Fruit fly (Drosophila melanogaster) whole organism, prepupa: ENCODE measurements around the gene CG31789.

ENCODE experiments used
- Blimp-1 ChIP-seq: fragments of 200-800 bp; sonication (Bioruptor generic); optimal IDR thresholded peaks from 3 replicates; lab custom pipeline; 2017; ENCODE audit warnings: missing biosample characterization, missing genetic modification characterization, mild to moderate bottlenecking, moderate library complexity, missing genetic modification reagents
- CG10669 ChIP-seq: fragments of 200-800 bp; sonication (Bioruptor generic); optimal IDR thresholded peaks from 3 replicates; lab custom pipeline; 2018; ENCODE audit warnings: missing biosample characterization, mild to moderate bottlenecking, missing genetic modification characterization, moderate library complexity
- CG11762 ChIP-seq: fragments of 200-800 bp; sonication (Bioruptor generic); optimal IDR thresholded peaks from 3 replicates; lab custom pipeline; 2016; ENCODE audit warnings: missing biosample characterization, missing genetic modification characterization; ENCODE audit not compliant: insufficient read depth
- CG15336 ChIP-seq: fragments of 200-800 bp; sonication (Bioruptor generic); IDR thresholded peaks from 2 replicates; pipeline ENCODE4 v1.3.6; 2022; ENCODE audit warnings: missing biosample characterization, missing genetic modification characterization
- CG1621 ChIP-seq: fragments of 200-800 bp; sonication (Bioruptor generic); optimal IDR thresholded peaks from 3 replicates; lab custom pipeline; 2018; ENCODE audit warnings: missing biosample characterization, mild to moderate bottlenecking, missing genetic modification characterization
- CG16779 ChIP-seq: fragments of 200-800 bp; sonication (Bioruptor generic); optimal IDR thresholded peaks from 3 replicates; lab custom pipeline; 2017; ENCODE audit warnings: missing biosample characterization, mild to moderate bottlenecking, missing genetic modification characterization
- CG3032 ChIP-seq: fragments of 200-800 bp; optimal IDR thresholded peaks from 2 replicates; lab custom pipeline; 2019; ENCODE audit warnings: missing biosample characterization, mild to moderate bottlenecking, missing genetic modification characterization, moderate library complexity
- CG31627 ChIP-seq: fragments of 200-800 bp; sonication (Bioruptor generic); optimal IDR thresholded peaks from 3 replicates; lab custom pipeline; 2016; ENCODE audit warnings: missing biosample characterization, missing genetic modification characterization
- CG32006 ChIP-seq: fragments of 200-800 bp; sonication (Bioruptor generic); optimal IDR thresholded peaks from 3 replicates; lab custom pipeline; 2017; ENCODE audit warnings: missing biosample characterization, mild to moderate bottlenecking, missing genetic modification characterization
- CG34406 ChIP-seq: fragments of 200-800 bp; sonication (Bioruptor generic); optimal IDR thresholded peaks from 3 replicates; lab custom pipeline; 2016; ENCODE audit warnings: missing biosample characterization, missing genetic modification characterization
- CG3919 ChIP-seq: fragments of 200-800 bp; sonication (Bioruptor generic); optimal IDR thresholded peaks from 3 replicates; lab custom pipeline; 2016; ENCODE audit warnings: missing biosample characterization, missing genetic modification characterization
- CG4318 ChIP-seq: fragments of 200-800 bp; sonication (Bioruptor generic); optimal IDR thresholded peaks from 3 replicates; lab custom pipeline; 2017; ENCODE audit warnings: missing biosample characterization, mild to moderate bottlenecking, missing genetic modification characterization
- CG6792 ChIP-seq: fragments of 200-800 bp; sonication (Bioruptor generic); optimal IDR thresholded peaks from 3 replicates; lab custom pipeline; 2016; ENCODE audit warnings: missing biosample characterization, missing genetic modification characterization
- CG6854 ChIP-seq: fragments of 200-800 bp; sonication (Bioruptor generic); optimal IDR thresholded peaks from 2 replicates; lab custom pipeline; 2017; ENCODE audit warnings: missing biosample characterization, mild to moderate bottlenecking, missing genetic modification characterization
- CG7368 ChIP-seq: fragments of 200-800 bp; sonication (Bioruptor generic); optimal IDR thresholded peaks from 3 replicates; lab custom pipeline; 2016; ENCODE audit warnings: missing biosample characterization, missing genetic modification characterization
- CG8632 ChIP-seq: fragments of 200-800 bp; sonication (Bioruptor generic); optimal IDR thresholded peaks from 3 replicates; lab custom pipeline; 2016; ENCODE audit warnings: missing biosample characterization, missing genetic modification characterization
- Eip75B ChIP-seq: fragments of 200-800 bp; sonication (Bioruptor generic); optimal IDR thresholded peaks from 3 replicates; lab custom pipeline; 2016; ENCODE audit warnings: missing biosample characterization, missing genetic modification characterization
- Eip78C ChIP-seq: fragments of 200-800 bp; sonication (Bioruptor generic); peaks from one replicate; lab custom pipeline; 2016; ENCODE audit warnings: missing biosample characterization, missing genetic modification characterization
- Eip93F ChIP-seq: fragments of 200-800 bp; sonication (Bioruptor generic); optimal IDR thresholded peaks from 2 replicates; lab custom pipeline; 2016; ENCODE audit warnings: missing biosample characterization, mild to moderate bottlenecking, missing genetic modification characterization
- Ets96B ChIP-seq: fragments of 200-800 bp; optimal IDR thresholded peaks from 2 replicates; lab custom pipeline; 2019; ENCODE audit warnings: missing biosample characterization, mild to moderate bottlenecking, missing genetic modification characterization, moderate library complexity
- Gug ChIP-seq: fragments of 200-800 bp; sonication (Bioruptor generic); IDR thresholded peaks from 2 replicates; pipeline ENCODE4 v1.3.6; 2022; ENCODE audit warnings: missing biosample characterization, missing genetic modification characterization
- Hr38 ChIP-seq: sonication (Bioruptor generic); optimal IDR thresholded peaks from 2 replicates; lab custom pipeline; 2016; ENCODE audit warnings: missing biosample characterization, missing genetic modification characterization
- Hr4 ChIP-seq: fragments of 200-800 bp; sonication (Bioruptor generic); optimal IDR thresholded peaks from 3 replicates; lab custom pipeline; 2016; ENCODE audit warnings: missing biosample characterization, missing genetic modification characterization
- Lpt ChIP-seq: fragments of 200-800 bp; sonication (Bioruptor generic); optimal IDR thresholded peaks from 3 replicates; lab custom pipeline; 2016; ENCODE audit warnings: missing biosample characterization, missing genetic modification characterization
- Sox14 ChIP-seq: fragments of 200-800 bp; sonication (Bioruptor generic); optimal IDR thresholded peaks from 3 replicates; lab custom pipeline; 2016; ENCODE audit warnings: missing biosample characterization, missing genetic modification characterization
- Sox15 ChIP-seq: fragments of 200-800 bp; sonication (Bioruptor generic); optimal IDR thresholded peaks from 3 replicates; lab custom pipeline; 2016; ENCODE audit warnings: missing biosample characterization, missing genetic modification characterization
- achi ChIP-seq: fragments of 200-800 bp; sonication (Bioruptor generic); optimal IDR thresholded peaks from 3 replicates; lab custom pipeline; 2016; ENCODE audit warnings: missing biosample characterization, missing genetic modification characterization
- acj6 ChIP-seq: fragments of 200-800 bp; sonication (Bioruptor generic); optimal IDR thresholded peaks from 3 replicates; lab custom pipeline; 2016; ENCODE audit warnings: missing biosample characterization, missing genetic modification characterization
- cyc ChIP-seq: fragments of 200-800 bp; sonication (Bioruptor generic); optimal IDR thresholded peaks from 3 replicates; lab custom pipeline; 2016; ENCODE audit warnings: missing biosample characterization, missing genetic modification characterization
- dac ChIP-seq: fragments of 200-800 bp; sonication (Bioruptor generic); optimal IDR thresholded peaks from 2 replicates; lab custom pipeline; 2017; ENCODE audit warnings: missing biosample characterization, mild to moderate bottlenecking, missing genetic modification characterization
- dsx ChIP-seq: fragments of 200-800 bp; optimal IDR thresholded peaks from 3 replicates; lab custom pipeline; 2019; ENCODE audit warnings: missing biosample characterization, mild to moderate bottlenecking, missing genetic modification characterization, moderate library complexity; ENCODE audit not compliant: poor library complexity, severe bottlenecking
- eg ChIP-seq: fragments of 200-800 bp; sonication (Bioruptor generic); IDR thresholded peaks from 3 replicates; pipeline ENCODE4 v1.3.6; 2022; ENCODE audit warnings: missing biosample characterization, missing genetic modification characterization
- esn ChIP-seq: fragments of 200-800 bp; sonication (Bioruptor generic); optimal IDR thresholded peaks from 2 replicates; lab custom pipeline; 2016; ENCODE audit warnings: missing biosample characterization, mild to moderate bottlenecking, missing genetic modification characterization, moderate library complexity
- fd85E ChIP-seq: fragments of 200-800 bp; sonication (Bioruptor generic); optimal IDR thresholded peaks from 3 replicates; lab custom pipeline; 2016; ENCODE audit warnings: missing biosample characterization, missing genetic modification characterization
- lz ChIP-seq: fragments of 200-800 bp; sonication (Bioruptor generic); optimal IDR thresholded peaks from 3 replicates; lab custom pipeline; 2016; ENCODE audit warnings: missing biosample characterization, missing genetic modification characterization
- net ChIP-seq: fragments of 200-800 bp; sonication (Bioruptor generic); optimal IDR thresholded peaks from 3 replicates; lab custom pipeline; 2016; ENCODE audit warnings: missing biosample characterization, missing genetic modification characterization
- pdm3 ChIP-seq: fragments of 200-800 bp; sonication (Bioruptor generic); optimal IDR thresholded peaks from 3 replicates; lab custom pipeline; 2016; ENCODE audit warnings: missing biosample characterization, missing genetic modification characterization
- salr ChIP-seq, 2 experiments: fragments of 200-800 bp; sonication (Bioruptor generic); optimal IDR thresholded peaks; 3 replicates each; lab custom pipeline; 2016 to 2018; ENCODE audit warnings: missing biosample characterization in 2 of 2, missing genetic modification characterization in 2 of 2, mild to moderate bottlenecking in 1 of 2
- ss ChIP-seq, 2 experiments: fragments of 200-800 bp; sonication (Bioruptor generic); optimal IDR thresholded peaks; 2 replicates in 1 of 2; 3 replicates in 1 of 2; lab custom pipeline; 2017 to 2018; ENCODE audit warnings: mild to moderate bottlenecking in 2 of 2, missing biosample characterization in 2 of 2, missing genetic modification characterization in 2 of 2, moderate library complexity in 1 of 2
- svp ChIP-seq: fragments of 200-800 bp; sonication (Bioruptor generic); peaks from one replicate; lab custom pipeline; 2016; ENCODE audit warnings: missing biosample characterization, missing genetic modification characterization
- vri ChIP-seq: fragments of 200-800 bp; sonication (Bioruptor generic); optimal IDR thresholded peaks from 3 replicates; lab custom pipeline; 2016; ENCODE audit warnings: missing biosample characterization, mild to moderate bottlenecking, missing genetic modification characterization

CG31789 gene

dm6 chr2L:18590100-18590941, 15.4 kb upstream of the CG31789 start, which contains the start of the genes Pde11 and CG15160:
Gene Pde11 (minus strand): TSS chr2L:18590342.
Gene CG15160 (plus strand): TSS chr2L:18590891.
- TF ChIP-seq ss (GFP tag; optimal IDR thresholded peaks at IDR 0.05; lab: Kevin White, UChicago) (no peak), CG3032 (tag; lab: Kevin White, UChicago) (peak; percentile 17), Sox14 (GFP tag; lab: Kevin White, UChicago) (peak; percentile 22), CG32006 (GFP tag; lab: Kevin White, UChicago) (no peak), CG7368 (no peak), CG4318 (GFP tag; lab: Kevin White, UChicago) (no peak), Eip78C (no peak), Gug (no peak), CG1621 (no peak), svp (GFP tag; lab: Kevin White, UChicago) (no peak), Eip93F (no peak), CG11762 (GFP tag; lab: Kevin White, UChicago) (no peak), CG6792 (GFP tag; lab: Kevin White, UChicago) (no peak), CG10669 (no peak), Lpt (no peak), CG31627 (GFP tag; lab: Kevin White, UChicago) (peak; percentile 46), Hr4 (peak; percentile 32), salr (GFP tag; optimal IDR thresholded peaks at IDR 0.05; lab: Kevin White, UChicago) (no peak), vri (GFP tag; lab: Kevin White, UChicago) (no peak), Blimp-1 (GFP tag; lab: Kevin White, UChicago) (no peak), achi (GFP tag; lab: Kevin White, UChicago) (no peak), CG3919 (no peak), lz (GFP tag; lab: Kevin White, UChicago) (peak; percentile 16), acj6 (GFP tag; lab: Kevin White, UChicago) (no peak), pdm3 (no peak), esn (peak; percentile 37), cyc (GFP tag; lab: Kevin White, UChicago) (peak; percentile 20), Sox15 (GFP tag; lab: Kevin White, UChicago) (no peak), Hr38 (GFP tag; lab: Kevin White, UChicago) (no peak), CG8632 (no peak), net (GFP tag; lab: Kevin White, UChicago) (no peak), fd85E (no peak), CG6854 (no peak), CG16779 (no peak)

- TF ChIP-seq eg = no peak
- no peak for TF ChIP-seq esn
- TF ChIP-seq dac (GFP tag; lab: Kevin White, UChicago) = no peak
- TF ChIP-seq CG15336 = no peak
- TF ChIP-seq dsx (GFP tag; lab: Kevin White, UChicago) = no peak
- no peak for TF ChIP-seq Sox14 (GFP tag; lab: Kevin White, UChicago)
- TF ChIP-seq CG34406 (GFP tag; lab: Kevin White, UChicago) = no peak
- no peak for TF ChIP-seq Eip93F
- TF ChIP-seq CG4318 (GFP tag; lab: Kevin White, UChicago) = no peak
- TF ChIP-seq Ets96B = no peak
- no peak for TF ChIP-seq Blimp-1 (GFP tag; lab: Kevin White, UChicago)
- TF ChIP-seq Lpt = no peak
- TF ChIP-seq CG6854 = no peak
- no peak for TF ChIP-seq Eip75B
- TF ChIP-seq ss (GFP tag; optimal IDR thresholded peaks at IDR 0.05; lab: Kevin White, UChicago) = no peak
- TF ChIP-seq, all 60 proteins: peak for 0
These were observed 14.8 kb upstream of the CG31789 start for dm6 chr2L:18590942-18591257.
